Worm (Caenorhabditis elegans) whole organism, late embryonic: ENCODE results near the gene srj-5.
"Not testable (repeated sequence)": the region's sequence is repeated elsewhere in the genome, so short reads cannot be mapped to it uniquely, and the experiment has no call there.

Source experiments
- C08G9.2 ChIP-seq: sonication (generic microtip); optimal IDR thresholded peaks from 2 replicates; lab custom pipeline; 2016; ENCODE audit warnings: mild to moderate bottlenecking, missing genetic modification characterization, moderate library complexity, missing compliant biosample characterization
- C38D4.7 ChIP-seq: fragments of 200-800 bp; sonication (Bioruptor generic); optimal IDR thresholded peaks from 2 replicates; lab custom pipeline; 2018; ENCODE audit warnings: mild to moderate bottlenecking, missing genetic modification characterization, moderate library complexity, missing compliant biosample characterization
- K02D7.2 ChIP-seq: sonication (generic microtip); optimal IDR thresholded peaks from 2 replicates; lab custom pipeline; 2017; ENCODE audit warnings: mild to moderate bottlenecking, missing genetic modification characterization, missing compliant biosample characterization
- T23F11.4 ChIP-seq: fragments of 200-800 bp; sonication (Bioruptor generic); optimal IDR thresholded peaks from 2 replicates; lab custom pipeline; 2018; ENCODE audit warnings: mild to moderate bottlenecking, missing genetic modification characterization, missing compliant biosample characterization
- Y22D7AL.16 ChIP-seq: sonication (generic microtip); optimal IDR thresholded peaks from 2 replicates; lab custom pipeline; 2016; ENCODE audit warnings: missing genetic modification characterization, missing compliant biosample characterization
- ahr-1 ChIP-seq: sonication (generic microtip); optimal IDR thresholded peaks from 2 replicates; lab custom pipeline; 2016; ENCODE audit warnings: missing genetic modification characterization, missing compliant biosample characterization
- ceh-14 ChIP-seq: sonication (generic microtip); optimal IDR thresholded peaks from 2 replicates; lab custom pipeline; 2016; ENCODE audit warnings: missing genotype, missing genetic modification characterization, missing compliant biosample characterization
- ceh-18 ChIP-seq: sonication (generic microtip); optimal IDR thresholded peaks from 2 replicates; lab custom pipeline; 2016; ENCODE audit warnings: missing genetic modification characterization, missing compliant biosample characterization
- ceh-19 ChIP-seq: fragments of 200-800 bp; sonication (Bioruptor generic); optimal IDR thresholded peaks from 2 replicates; lab custom pipeline; 2018; ENCODE audit warnings: mild to moderate bottlenecking, missing genetic modification characterization, missing compliant biosample characterization
- ceh-2 ChIP-seq: sonication (generic microtip); optimal IDR thresholded peaks from 2 replicates; lab custom pipeline; 2016; ENCODE audit warnings: missing genotype, missing genetic modification characterization, missing compliant biosample characterization
- ceh-30 ChIP-seq: fragments of 150-350 bp; optimal IDR thresholded peaks from 2 replicates; lab custom pipeline; 2014; ENCODE audit warnings: missing biosample characterization, missing genetic modification characterization
- ceh-34 ChIP-seq: sonication (generic microtip); optimal IDR thresholded peaks from 2 replicates; lab custom pipeline; 2016; ENCODE audit warnings: mild to moderate bottlenecking, missing genetic modification characterization, missing compliant biosample characterization
- ceh-45 ChIP-seq: fragments of 200-800 bp; sonication (Bioruptor generic); IDR thresholded peaks from 2 replicates; pipeline ENCODE4 v1.3.6; 2022; ENCODE audit warnings: missing genetic modification reagents, missing genetic modification characterization, missing compliant biosample characterization
- ceh-48 ChIP-seq: sonication (generic microtip); optimal IDR thresholded peaks from 2 replicates; lab custom pipeline; 2016; ENCODE audit warnings: missing genetic modification characterization, inconsistent platforms, missing compliant biosample characterization
- dmd-4 ChIP-seq: sonication (generic microtip); optimal IDR thresholded peaks from 2 replicates; lab custom pipeline; 2016; ENCODE audit warnings: borderline replicate concordance, missing genetic modification characterization, missing compliant biosample characterization
- dve-1 ChIP-seq: sonication (generic microtip); optimal IDR thresholded peaks from 2 replicates; lab custom pipeline; 2017; ENCODE audit warnings: antibody characterized with exemption, mild to moderate bottlenecking, missing genetic modification characterization, missing compliant biosample characterization
- elt-4 ChIP-seq: sonication (generic microtip); optimal IDR thresholded peaks from 2 replicates; lab custom pipeline; 2016; ENCODE audit warnings: missing genetic modification characterization, missing compliant biosample characterization
- eyg-1 ChIP-seq: sonication (generic microtip); optimal IDR thresholded peaks from 2 replicates; lab custom pipeline; 2016; ENCODE audit warnings: missing genotype, missing genetic modification characterization, missing compliant biosample characterization
- fax-1 ChIP-seq: sonication (generic microtip); optimal IDR thresholded peaks from 2 replicates; lab custom pipeline; 2016; ENCODE audit warnings: missing genotype, missing genetic modification characterization, missing compliant biosample characterization
- fkh-10 ChIP-seq: fragments of 150-350 bp; optimal IDR thresholded peaks from 2 replicates; lab custom pipeline; 2014; ENCODE audit warnings: missing biosample characterization, missing genetic modification reagents, missing genetic modification characterization
- gmeb-2 ChIP-seq: sonication (generic microtip); optimal IDR thresholded peaks from 2 replicates; lab custom pipeline; 2016; ENCODE audit warnings: missing genetic modification characterization, inconsistent platforms, missing compliant biosample characterization
- hlh-30 ChIP-seq: sonication (generic microtip); optimal IDR thresholded peaks from 2 replicates; lab custom pipeline; 2017; ENCODE audit warnings: antibody characterized with exemption, missing genetic modification characterization, missing compliant biosample characterization; ENCODE audit not compliant: insufficient read depth
- hlh-6 ChIP-seq: sonication (generic microtip); optimal IDR thresholded peaks from 2 replicates; lab custom pipeline; 2016; ENCODE audit warnings: missing genotype, missing genetic modification characterization, missing compliant biosample characterization
- hlh-8 ChIP-seq: sonication (generic microtip); optimal IDR thresholded peaks from 2 replicates; lab custom pipeline; 2016; ENCODE audit warnings: missing genotype, missing genetic modification characterization, missing compliant biosample characterization
- lim-6 ChIP-seq: sonication (generic microtip); optimal IDR thresholded peaks from 2 replicates; lab custom pipeline; 2016; ENCODE audit warnings: missing genetic modification characterization, missing compliant biosample characterization
- mec-3 ChIP-seq: sonication (generic microtip); optimal IDR thresholded peaks from 2 replicates; lab custom pipeline; 2016; ENCODE audit warnings: borderline replicate concordance, missing genetic modification characterization, missing compliant biosample characterization
- nhr-232 ChIP-seq: sonication (generic microtip); optimal IDR thresholded peaks from 2 replicates; lab custom pipeline; 2016; ENCODE audit warnings: missing genetic modification characterization, missing compliant biosample characterization
- odd-2 ChIP-seq: sonication (generic microtip); optimal IDR thresholded peaks from 2 replicates; lab custom pipeline; 2017; ENCODE audit warnings: antibody characterized with exemption, mild to moderate bottlenecking, missing genetic modification characterization, missing compliant biosample characterization
- pax-1 ChIP-seq: fragments of 150-350 bp; optimal IDR thresholded peaks from 2 replicates; lab custom pipeline; 2014; ENCODE audit warnings: missing biosample characterization, missing genetic modification characterization
- pha-2 ChIP-seq: sonication (generic microtip); optimal IDR thresholded peaks from 2 replicates; lab custom pipeline; 2017; ENCODE audit warnings: mild to moderate bottlenecking, missing genetic modification characterization, missing compliant biosample characterization
- pqm-1 ChIP-seq: sonication (generic microtip); optimal IDR thresholded peaks from 2 replicates; lab custom pipeline; 2016; ENCODE audit warnings: missing genetic modification characterization, missing compliant biosample characterization
- pros-1 ChIP-seq: fragments of 150-350 bp; optimal IDR thresholded peaks from 2 replicates; lab custom pipeline; 2014; ENCODE audit warnings: missing biosample characterization, missing genetic modification reagents, missing genetic modification characterization
- syd-9 ChIP-seq: sonication (generic microtip); optimal IDR thresholded peaks from 2 replicates; lab custom pipeline; 2016; ENCODE audit warnings: mild to moderate bottlenecking, missing genetic modification characterization, moderate library complexity, missing compliant biosample characterization
- ttx-3 ChIP-seq: sonication (generic microtip); optimal IDR thresholded peaks from 2 replicates; lab custom pipeline; 2016; ENCODE audit warnings: missing genetic modification reagents, missing genetic modification characterization, missing compliant biosample characterization
- unc-3 ChIP-seq, 2 experiments: fragments of 200-800 bp in 1 of 2; sonication (Bioruptor generic) in 1 of 2; sonication (generic microtip) in 1 of 2; conservative IDR thresholded peaks in 1 of 2; optimal IDR thresholded peaks in 1 of 2; 2 replicates each; pipeline versions ENCODE4 v1.3.6 to Lab custom; 2016 to 2022; ENCODE audit warnings: missing compliant biosample characterization in 2 of 2, missing genetic modification characterization in 2 of 2, missing genetic modification reagents in 1 of 2
- unc-42 ChIP-seq: sonication (generic microtip); optimal IDR thresholded peaks from 2 replicates; lab custom pipeline; 2016; ENCODE audit warnings: missing genotype, missing genetic modification characterization, missing compliant biosample characterization
- unc-86 ChIP-seq: sonication (generic microtip); optimal IDR thresholded peaks from 2 replicates; lab custom pipeline; 2016; ENCODE audit warnings: missing genetic modification characterization, missing compliant biosample characterization
- zip-5 ChIP-seq: sonication (generic microtip); optimal IDR thresholded peaks from 2 replicates; lab custom pipeline; 2016; ENCODE audit warnings: missing genetic modification characterization, missing compliant biosample characterization

srj-5 gene

ce11 chrV:660210-660609 lies 7.4 kb upstream of the srj-5 start, which contains the start of gene F31F4.17:
F31F4.17 (minus strand) TSS chrV:660310.
- TF ChIP-seq C08G9.2 (tag; lab: Kevin White, UChicago) (no peak), Y22D7AL.16 (no peak), ahr-1 (no peak)
- TF ChIP-seq, all 69 proteins: peak for 0

ce11 chrV:658140-658539 lies 5.3 kb upstream of the srj-5 start:
- 0 out of 2 replicates have a peak, but pooled peaks have one; percentile 49 for TF ChIP-seq unc-3 (GFP tag; conservative IDR thresholded peaks at IDR 0.05; lab: Robert Waterston, UW)
- TF ChIP-seq unc-3 (tag; optimal IDR thresholded peaks at IDR 0.05; lab: Kevin White, UChicago), result not testable (repeated sequence)
- TF ChIP-seq, all 69 proteins: peak for 1; not testable (repeated sequence) for 68

ce11 chrV:657678-658077 lies 4.8 kb upstream of the srj-5 start, which contains the start of gene srh-246:
srh-246 (minus strand) TSS chrV:657778.
- TF ChIP-seq pax-1 (tag; lab: Kevin White, UChicago) (no peak), ttx-3 (no peak)

- no peak for TF ChIP-seq hlh-8 (tag; lab: Kevin White, UChicago)
Observed at ce11 chrV:655823-656222, 3.0 kb upstream of the srj-5 start, which contains the start of gene srh-245. srh-245 (minus strand) TSS chrV:655923.

ce11 chrV:654402-654801 lies 1.6 kb upstream of the srj-5 start, which contains the start of gene srj-6:
srj-6 (minus strand) TSS chrV:654502.
- TF ChIP-seq zip-5 (tag; lab: Kevin White, UChicago) (no peak), fkh-10 (GFP tag; lab: Kevin White, UChicago) (no peak), ceh-14 (tag; lab: Kevin White, UChicago) (no peak), gmeb-2 (no peak), hlh-6 (no peak), nhr-232 (no peak), fax-1 (tag; lab: Kevin White, UChicago) (no peak)

ce11 chrV:646888-647287 lies 6.0 kb downstream of the srj-5 start, which contains the start of gene ugt-42:
ugt-42 (plus strand) TSS chrV:647188.
- TF ChIP-seq lim-6 (tag; lab: Kevin White, UChicago) (no peak), ceh-30 (no peak), C08G9.2 (tag; lab: Kevin White, UChicago) (no peak), dmd-4 (tag; lab: Kevin White, UChicago) (no peak), fkh-10 (GFP tag; lab: Kevin White, UChicago) (no peak), syd-9 (no peak), C38D4.7 (GFP tag; lab: Kevin White, UChicago) (no peak), unc-86 (tag; lab: Kevin White, UChicago) (no peak), ceh-45 (GFP tag; lab: Robert Waterston, UW) (no peak), odd-2 (tag; lab: Kevin White, UChicago) (no peak), pqm-1 (no peak), K02D7.2 (tag; lab: Kevin White, UChicago) (no peak), ceh-18 (tag; lab: Kevin White, UChicago) (no peak), unc-42 (tag; lab: Kevin White, UChicago) (no peak), fax-1 (tag; lab: Kevin White, UChicago) (no peak), ceh-19 (GFP tag; lab: Kevin White, UChicago) (no peak), hlh-6 (no peak), T23F11.4 (no peak), ceh-34 (tag; lab: Kevin White, UChicago) (no peak)
- TF ChIP-seq, all 69 proteins: peak for 0

ce11 chrV:646129-646528 lies 6.7 kb downstream of the srj-5 start, which contains the start of gene F48G7.12:
F48G7.12 (minus strand) TSS chrV:646229.
- TF ChIP-seq ceh-48 (tag; lab: Kevin White, UChicago) (no peak), pros-1 (no peak), eyg-1 (tag; lab: Kevin White, UChicago) (no peak), pha-2 (tag; lab: Kevin White, UChicago) (no peak), K02D7.2 (tag; lab: Kevin White, UChicago) (no peak), ceh-2 (no peak), elt-4 (tag; lab: Kevin White, UChicago) (no peak), fax-1 (tag; lab: Kevin White, UChicago) (no peak), mec-3 (tag; lab: Kevin White, UChicago) (no peak), ttx-3 (no peak), dve-1 (tag; lab: Kevin White, UChicago) (no peak), hlh-30 (tag; lab: Kevin White, UChicago) (no peak), Y22D7AL.16 (no peak), unc-86 (tag; lab: Kevin White, UChicago) (no peak)
